Worm (Caenorhabditis elegans) whole organism, mixed stage, embryonic: ENCODE results near the gene tbx-8.

Experiments
- elt-3 ChIP-seq: fragments of 150-350 bp; optimal IDR thresholded peaks from 2 replicates; lab custom pipeline; 2014; ENCODE audit warnings: missing biosample characterization, missing genetic modification characterization
- nhr-237 ChIP-seq: fragments of 150-350 bp; optimal IDR thresholded peaks from 2 replicates; lab custom pipeline; 2014; ENCODE audit warnings: missing biosample characterization, missing genetic modification characterization
- nhr-28 ChIP-seq: fragments of 150-350 bp; optimal IDR thresholded peaks from 2 replicates; lab custom pipeline; 2014; ENCODE audit warnings: missing biosample characterization, missing genetic modification characterization

DNA sequence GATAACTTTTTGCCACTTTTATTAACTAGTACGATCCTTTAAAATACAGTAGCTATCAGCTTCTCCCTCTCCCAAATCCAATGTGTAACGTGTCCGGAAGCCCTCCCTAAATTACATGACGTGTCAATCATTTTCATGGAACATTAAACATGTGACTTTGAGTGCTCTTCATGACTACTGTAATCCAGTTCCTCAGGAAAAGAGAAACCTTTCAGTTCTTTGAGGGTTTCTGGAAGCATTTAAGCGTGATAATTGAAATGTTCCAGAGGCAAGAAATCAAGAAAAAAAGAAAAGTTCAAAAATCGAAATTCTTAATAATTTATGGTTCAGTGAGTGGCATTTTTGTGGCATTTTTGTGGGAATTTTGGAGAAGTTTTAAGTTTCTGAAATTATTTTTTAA, 15.8 kb downstream of the tbx-8 start:
- TF ChIP-seq nhr-28 (tag; lab: Kevin White, UChicago), result no peak
- TF ChIP-seq elt-3 (tag; lab: Kevin White, UChicago), result no peak
- TF ChIP-seq nhr-237 (tag; lab: Kevin White, UChicago), result no peak
